Fruit fly (Drosophila melanogaster) whole organism, prepupa: ENCODE measurements around the gene CG16727.

Source experiments
- CG3032 ChIP-seq: fragments of 200-800 bp; optimal IDR thresholded peaks from 2 replicates; lab custom pipeline; 2019; ENCODE audit warnings: missing biosample characterization, mild to moderate bottlenecking, missing genetic modification characterization, moderate library complexity
- CG6808 ChIP-seq: fragments of 200-800 bp; sonication (Bioruptor generic); optimal IDR thresholded peaks from 3 replicates; lab custom pipeline; 2017; ENCODE audit warnings: missing biosample characterization, missing genetic modification characterization, mild to moderate bottlenecking, moderate library complexity, missing genetic modification reagents
- Met ChIP-seq: fragments of 200-800 bp; sonication (Bioruptor generic); optimal IDR thresholded peaks from 3 replicates; lab custom pipeline; 2016; ENCODE audit warnings: missing biosample characterization, missing genetic modification characterization
- OdsH ChIP-seq: fragments of 200-800 bp; sonication (Bioruptor generic); optimal IDR thresholded peaks from 3 replicates; lab custom pipeline; 2016; ENCODE audit warnings: missing biosample characterization, missing genetic modification characterization
- Sox15 ChIP-seq: fragments of 200-800 bp; sonication (Bioruptor generic); optimal IDR thresholded peaks from 3 replicates; lab custom pipeline; 2016; ENCODE audit warnings: missing biosample characterization, missing genetic modification characterization
- ss ChIP-seq, 2 experiments: fragments of 200-800 bp; sonication (Bioruptor generic); optimal IDR thresholded peaks; 2 replicates in 1 of 2; 3 replicates in 1 of 2; lab custom pipeline; 2017 to 2018; ENCODE audit warnings: mild to moderate bottlenecking in 2 of 2, missing biosample characterization in 2 of 2, missing genetic modification characterization in 2 of 2, moderate library complexity in 1 of 2

DNA sequence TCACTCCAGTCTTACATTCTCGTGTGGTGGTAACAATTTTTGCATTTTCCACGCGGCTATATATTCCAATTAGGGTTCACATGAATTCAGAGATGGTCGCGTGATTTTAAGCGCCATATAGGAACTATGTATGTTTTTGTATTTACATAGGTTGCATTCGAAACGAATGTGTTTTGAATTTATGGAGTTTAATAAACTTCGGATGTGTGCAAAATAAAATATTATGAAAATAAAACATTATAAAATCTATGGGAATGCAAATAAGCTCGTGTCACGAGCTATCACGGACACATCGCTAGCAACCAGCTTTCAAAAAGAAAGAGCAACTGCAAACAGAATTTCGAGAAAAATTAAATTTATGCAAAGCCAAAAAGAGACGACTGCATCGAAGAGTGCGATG lies 29.9 kb upstream of the CG16727 start:
- no peak for TF ChIP-seq OdsH (GFP tag; lab: Kevin White, UChicago)
- no peak for TF ChIP-seq CG6808 (GFP tag; lab: Kevin White, UChicago)
- TF ChIP-seq Met (GFP tag; lab: Kevin White, UChicago), result no peak
- TF ChIP-seq ss (GFP tag; optimal IDR thresholded peaks at IDR 0.05; lab: Kevin White, UChicago), result peak in 1 of 2 experiments; percentile 8
- TF ChIP-seq Sox15, result no peak
- no peak for TF ChIP-seq CG3032 (tag; lab: Kevin White, UChicago)
